Worm (Caenorhabditis elegans) whole organism, L4 larva: ENCODE measurements around the gene inx-6.

Experiments used
- D1046.2 ChIP-seq: fragments of 200-800 bp; sonication (Bioruptor generic); IDR thresholded peaks from 2 replicates; pipeline ENCODE4 v1.3.6; 2022; ENCODE audit warnings: missing genetic modification characterization, missing compliant biosample characterization
- F26F4.8 ChIP-seq: fragments of 200-800 bp; sonication (Bioruptor generic); conservative IDR thresholded peaks from 2 replicates; pipeline ENCODE4 v1.3.6; 2022; ENCODE audit warnings: missing genetic modification characterization, missing compliant biosample characterization
- F44E2.7 ChIP-seq: fragments of 200-800 bp; sonication (Bioruptor generic); IDR thresholded peaks from 2 replicates; pipeline ENCODE4 v2.1.2; 2022; ENCODE audit warnings: missing genetic modification characterization, missing compliant biosample characterization
- F49E8.2 ChIP-seq: sonication (generic microtip); optimal IDR thresholded peaks from 2 replicates; lab custom pipeline; 2016; ENCODE audit warnings: missing compliant biosample characterization, mild to moderate bottlenecking, missing genetic modification characterization, borderline replicate concordance
- Y105C5A.15 ChIP-seq: fragments of 200-800 bp; sonication (Bioruptor generic); IDR thresholded peaks from 2 replicates; pipeline ENCODE4 v1.3.6; 2022; ENCODE audit warnings: missing genetic modification characterization, missing compliant biosample characterization
- aha-1 ChIP-seq: fragments of 150-350 bp; peaks from one replicate; lab custom pipeline; 2014; ENCODE audit warnings: missing biosample characterization, missing genetic modification characterization
- aly-2 ChIP-seq: sonication (generic microtip); optimal IDR thresholded peaks from 2 replicates; lab custom pipeline; 2018; ENCODE audit warnings: missing biosample characterization, missing genetic modification characterization
- attf-4 ChIP-seq: sonication (generic microtip); optimal IDR thresholded peaks from 3 replicates; lab custom pipeline; 2017; ENCODE audit warnings: missing biosample characterization, missing genetic modification characterization
- ceh-32 ChIP-seq: sonication (generic microtip); optimal IDR thresholded peaks from 2 replicates; lab custom pipeline; 2016; ENCODE audit warnings: mild to moderate bottlenecking, missing genetic modification characterization, missing compliant biosample characterization; ENCODE audit not compliant: poor library complexity
- cey-2 ChIP-seq: sonication (generic microtip); optimal IDR thresholded peaks from 3 replicates; lab custom pipeline; 2017; ENCODE audit warnings: missing genetic modification characterization, mild to moderate bottlenecking, missing compliant biosample characterization, antibody characterized with exemption, borderline replicate concordance; ENCODE audit not compliant: insufficient read depth
- ctbp-1 ChIP-seq: fragments of 200-800 bp; sonication (Bioruptor generic); IDR thresholded peaks from 2 replicates; pipeline ENCODE4 v1.3.6; 2022; ENCODE audit warnings: missing genetic modification reagents, missing genetic modification characterization, missing compliant biosample characterization
- daf-16 ChIP-seq, 3 experiments: sonication (generic microtip); optimal IDR thresholded peaks; 2 replicates each; lab custom pipeline; 2016 to 2017; ENCODE audit warnings: missing genetic modification characterization in 3 of 3, missing genetic modification reagents in 3 of 3, mild to moderate bottlenecking in 2 of 3, missing compliant biosample characterization in 2 of 3, missing biosample characterization in 1 of 3, moderate library complexity in 1 of 3
- daf-19 ChIP-seq: fragments of 200-800 bp; sonication (Bioruptor generic); conservative IDR thresholded peaks from 2 replicates; pipeline ENCODE4 v1.3.6; 2022; ENCODE audit warnings: missing genetic modification characterization, missing compliant biosample characterization
- daf-8 ChIP-seq: fragments of 200-800 bp; sonication (Bioruptor generic); IDR thresholded peaks from 2 replicates; pipeline ENCODE4 v1.3.6; 2022; ENCODE audit warnings: missing genetic modification characterization, missing compliant biosample characterization
- duxl-1 ChIP-seq: sonication (generic microtip); optimal IDR thresholded peaks from 2 replicates; lab custom pipeline; 2016; ENCODE audit warnings: mild to moderate bottlenecking, missing genetic modification characterization, moderate library complexity, missing compliant biosample characterization; ENCODE audit not compliant: poor library complexity
- dve-1 ChIP-seq: sonication (generic microtip); optimal IDR thresholded peaks from 2 replicates; lab custom pipeline; 2017; ENCODE audit warnings: antibody characterized with exemption, mild to moderate bottlenecking, missing genetic modification characterization, missing compliant biosample characterization; ENCODE audit not compliant: insufficient read depth
- hlh-30 ChIP-seq: sonication (generic microtip); optimal IDR thresholded peaks from 2 replicates; lab custom pipeline; 2017; ENCODE audit warnings: antibody characterized with exemption, mild to moderate bottlenecking, missing genetic modification characterization, missing compliant biosample characterization; ENCODE audit not compliant: insufficient read depth
- hmg-1.1 ChIP-seq: fragments of 200-800 bp; sonication (Bioruptor generic); IDR thresholded peaks from 2 replicates; pipeline ENCODE4 v1.3.6; 2022; ENCODE audit warnings: missing genetic modification reagents, missing genetic modification characterization, missing compliant biosample characterization
- jun-1 ChIP-seq: fragments of 150-350 bp; optimal IDR thresholded peaks from 2 replicates; lab custom pipeline; 2014; ENCODE audit warnings: missing biosample characterization, missing genetic modification reagents, missing genetic modification characterization
- lim-7 ChIP-seq: fragments of 200-800 bp; sonication (Bioruptor generic); IDR thresholded peaks from 2 replicates; pipeline ENCODE4 v1.3.6; 2022; ENCODE audit warnings: missing genetic modification characterization, missing compliant biosample characterization
- lin-1 ChIP-seq: fragments of 200-800 bp; sonication (Bioruptor generic); IDR thresholded peaks from 2 replicates; pipeline ENCODE4 v1.3.6; 2022; ENCODE audit warnings: missing genetic modification reagents, missing genetic modification characterization, missing compliant biosample characterization
- lin-13 ChIP-seq: fragments of 150-350 bp; optimal IDR thresholded peaks from 2 replicates; lab custom pipeline; 2014; ENCODE audit warnings: missing biosample characterization, missing genetic modification reagents, missing genetic modification characterization
- lin-39 ChIP-seq: fragments of 150-350 bp; optimal IDR thresholded peaks from 2 replicates; lab custom pipeline; 2014; ENCODE audit warnings: missing biosample characterization, missing genetic modification reagents, missing genetic modification characterization
- lir-3 ChIP-seq: sonication (generic microtip); optimal IDR thresholded peaks from 2 replicates; lab custom pipeline; 2016; ENCODE audit warnings: mild to moderate bottlenecking, missing genetic modification characterization, missing compliant biosample characterization
- madf-9 ChIP-seq: fragments of 200-800 bp; sonication (Bioruptor generic); conservative IDR thresholded peaks from 2 replicates; pipeline ENCODE4 v1.3.6; 2022; ENCODE audit warnings: missing genetic modification reagents, missing genetic modification characterization, missing compliant biosample characterization
- mdl-1 ChIP-seq, 2 experiments: fragments of 150-350 bp in 1 of 2; sonication (generic microtip) in 1 of 2; optimal IDR thresholded peaks; 2 replicates each; lab custom pipeline; 2014 to 2017; ENCODE audit warnings: missing biosample characterization in 2 of 2, missing genetic modification characterization in 2 of 2
- mxl-2 ChIP-seq: fragments of 200-800 bp; sonication (Bioruptor generic); conservative IDR thresholded peaks from 2 replicates; pipeline ENCODE4 v1.3.6; 2022; ENCODE audit warnings: missing genetic modification reagents, missing genetic modification characterization, missing compliant biosample characterization
- nhr-102 ChIP-seq: sonication (generic microtip); optimal IDR thresholded peaks from 2 replicates; lab custom pipeline; 2016; ENCODE audit warnings: mild to moderate bottlenecking, missing genetic modification characterization, moderate library complexity, missing compliant biosample characterization
- nhr-237 ChIP-seq: sonication (generic microtip); optimal IDR thresholded peaks from 2 replicates; lab custom pipeline; 2017; ENCODE audit warnings: missing biosample characterization, missing genetic modification characterization
- nhr-25 ChIP-seq: sonication (generic microtip); optimal IDR thresholded peaks from 2 replicates; lab custom pipeline; 2017; ENCODE audit warnings: missing genetic modification characterization, mild to moderate bottlenecking, missing compliant biosample characterization, antibody characterized with exemption, moderate library complexity, borderline replicate concordance; ENCODE audit not compliant: insufficient read depth
- nhr-28 ChIP-seq: fragments of 150-350 bp; optimal IDR thresholded peaks from 2 replicates; lab custom pipeline; 2014; ENCODE audit warnings: missing biosample characterization, missing genetic modification characterization
- php-3 ChIP-seq: fragments of 200-800 bp; sonication (Bioruptor generic); IDR thresholded peaks from 2 replicates; pipeline ENCODE4 v1.3.6; 2022; ENCODE audit warnings: missing genetic modification reagents, missing genetic modification characterization, missing compliant biosample characterization
- pqm-1 ChIP-seq: sonication (generic microtip); optimal IDR thresholded peaks from 2 replicates; lab custom pipeline; 2017; ENCODE audit warnings: missing biosample characterization, missing genetic modification characterization
- rbr-2 ChIP-seq: sonication (generic microtip); optimal IDR thresholded peaks from 2 replicates; lab custom pipeline; 2016; ENCODE audit warnings: missing genotype, missing genetic modification characterization, missing compliant biosample characterization
- saeg-2 ChIP-seq: fragments of 200-800 bp; sonication (Bioruptor generic); IDR thresholded peaks from 2 replicates; pipeline ENCODE4 v1.3.6; 2022; ENCODE audit warnings: missing genetic modification reagents, missing genetic modification characterization, missing compliant biosample characterization
- skn-1 ChIP-seq: fragments of 150-350 bp; optimal IDR thresholded peaks from 2 replicates; lab custom pipeline; 2014; ENCODE audit warnings: missing biosample characterization, missing genetic modification characterization
- snpc-4 ChIP-seq: fragments of 150-350 bp; optimal IDR thresholded peaks from 2 replicates; lab custom pipeline; 2014; ENCODE audit warnings: missing biosample characterization, missing genetic modification characterization
- unc-130 ChIP-seq: sonication (generic microtip); optimal IDR thresholded peaks from 2 replicates; lab custom pipeline; 2016; ENCODE audit warnings: missing genetic modification reagents, missing genetic modification characterization, missing compliant biosample characterization
- unc-62 ChIP-seq, 3 experiments: fragments of 150-350 bp in 1 of 3; sonication (generic microtip); optimal IDR thresholded peaks in 2 of 3; peaks in 1 of 3; 1 replicate in 1 of 3; 2 replicates in 2 of 3; lab custom pipeline; 2014 to 2017; ENCODE audit warnings: missing biosample characterization in 3 of 3, missing genetic modification characterization in 3 of 3, missing genetic modification reagents in 3 of 3, missing genotype in 1 of 3
- vab-7 ChIP-seq: fragments of 200-800 bp; sonication (Bioruptor generic); IDR thresholded peaks from 2 replicates; pipeline ENCODE4 v1.3.6; 2022; ENCODE audit warnings: missing genetic modification reagents, missing genetic modification characterization, missing compliant biosample characterization
- zip-11 ChIP-seq: fragments of 200-800 bp; sonication (Bioruptor generic); IDR thresholded peaks from 2 replicates; pipeline ENCODE4 v1.3.6; 2022; ENCODE audit warnings: missing genetic modification characterization, missing compliant biosample characterization

Gene inx-6

ce11 chrIV:12789088-12789487 is 42.7 kb downstream of the inx-6 start, which contains the start of gene F07C6.3:
TSS of gene F07C6.3 (plus strand) at chrIV:12789235.
- TF ChIP-seq aha-1 (tag; lab: Kevin White, UChicago) (peak; percentile 97), D1046.2 (GFP tag; lab: Robert Waterston, UW) (no peak), lin-1 (GFP tag; lab: Robert Waterston, UW) (no peak), aly-2 (tag; lab: Kevin White, UChicago) (no peak)
- TF ChIP-seq, all 104 proteins: peak for 1

DNA sequence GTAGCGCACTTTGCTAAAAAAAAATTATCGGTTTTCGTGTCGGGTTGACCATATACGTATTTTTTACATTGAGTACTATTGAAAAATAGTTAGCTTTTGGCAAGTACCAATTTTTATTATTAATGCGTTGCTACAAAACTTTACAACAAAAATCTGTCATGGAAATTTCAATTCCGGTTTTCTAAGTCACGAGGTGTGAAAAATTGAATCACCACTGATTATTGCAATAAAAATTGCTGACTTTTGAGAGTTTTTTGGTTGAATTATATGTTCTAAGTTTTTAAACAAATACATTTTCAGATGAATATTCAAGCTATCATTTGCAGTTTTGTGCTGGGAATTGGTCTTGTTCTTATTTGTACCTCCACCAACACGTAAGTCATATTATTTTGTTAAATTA is 44.5 kb downstream of the inx-6 start, which contains the start of gene F07C6.2:
Gene F07C6.2, plus strand, starts transcription at position 301 of the 400 bp plus-strand sequence.
- TF ChIP-seq Y105C5A.15 (GFP tag; lab: Robert Waterston, UW) (no peak), duxl-1 (tag; lab: Kevin White, UChicago) (no peak), mdl-1 (tag; optimal IDR thresholded peaks at IDR 0.05; lab: Kevin White, UChicago) (no peak), F49E8.2 (tag; lab: Kevin White, UChicago) (no peak), daf-8 (GFP tag; lab: Robert Waterston, UW) (no peak), lin-13 (GFP tag; lab: Kevin White, UChicago) (no peak), F44E2.7 (GFP tag; lab: Robert Waterston, UW) (no peak), attf-4 (no peak), aly-2 (tag; lab: Kevin White, UChicago) (no peak), ceh-32 (tag; lab: Kevin White, UChicago) (no peak), ctbp-1 (GFP tag; lab: Robert Waterston, UW) (no peak), cey-2 (no peak), jun-1 (tag; lab: Kevin White, UChicago) (no peak), php-3 (no peak), nhr-102 (tag; lab: Kevin White, UChicago) (no peak), snpc-4 (tag; lab: Kevin White, UChicago) (no peak), unc-130 (no peak), lin-39 (no peak), lim-7 (GFP tag; lab: Robert Waterston, UW) (no peak), F26F4.8 (GFP tag; lab: Robert Waterston, UW) (no peak)

- TF ChIP-seq vab-7 (GFP tag; lab: Robert Waterston, UW) (no peak), madf-9 (GFP tag; lab: Robert Waterston, UW) (no peak), skn-1 (tag; lab: Kevin White, UChicago) (no peak), hlh-30 (tag; lab: Kevin White, UChicago) (no peak)
These were observed 46.1 kb downstream of the inx-6 start, which contains the start of gene F07C6.6 for ce11 chrIV:12792494-12792893. TSS of gene F07C6.6 (plus strand) at chrIV:12792794.

DNA sequence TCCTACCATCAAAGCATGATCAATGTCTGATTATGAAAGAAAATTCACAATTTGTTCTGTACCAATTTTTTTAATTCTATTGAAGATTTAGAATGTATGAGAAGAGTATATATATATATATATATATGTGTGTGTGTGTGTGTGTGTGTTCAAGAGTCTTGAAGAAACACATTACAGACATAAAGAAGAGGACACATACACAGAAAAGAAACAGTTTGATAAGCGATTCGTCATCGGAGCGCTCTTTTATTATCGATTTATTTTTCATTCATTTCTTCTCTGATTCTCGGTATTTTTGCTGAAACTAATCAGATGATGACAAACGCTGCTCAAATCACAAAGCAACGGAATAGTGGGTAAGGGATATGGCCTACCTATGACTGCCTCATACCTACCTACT is 47.2 kb downstream of the inx-6 start, which contains the start of gene pin-2:
Gene pin-2, plus strand, starts transcription at position 227 of the 400 bp plus-strand sequence.
- TF ChIP-seq daf-19 (no peak), unc-62 (GFP tag; optimal IDR thresholded peaks at IDR 0.05 in 1 of 2; lab: Kevin White, UChicago) (no peak), unc-62 (tag; optimal IDR thresholded peaks at IDR 0.05; lab: Kevin White, UChicago) (no peak), F44E2.7 (GFP tag; lab: Robert Waterston, UW) (no peak), nhr-237 (tag; lab: Kevin White, UChicago) (no peak), jun-1 (tag; lab: Kevin White, UChicago) (no peak), pqm-1 (tag; lab: Kevin White, UChicago) (peak; percentile 26), dve-1 (no peak), nhr-28 (tag; lab: Kevin White, UChicago) (peak; percentile 54), lin-1 (GFP tag; lab: Robert Waterston, UW) (no peak), zip-11 (GFP tag; lab: Robert Waterston, UW) (no peak), hmg-1.1 (GFP tag; lab: Robert Waterston, UW) (no peak), lir-3 (tag; lab: Kevin White, UChicago) (no peak), aha-1 (tag; lab: Kevin White, UChicago) (no peak), skn-1 (tag; lab: Kevin White, UChicago) (no peak), rbr-2 (tag; lab: Kevin White, UChicago) (no peak), saeg-2 (GFP tag; lab: Robert Waterston, UW) (no peak), mxl-2 (GFP tag; lab: Robert Waterston, UW) (no peak), snpc-4 (tag; lab: Kevin White, UChicago) (no peak), nhr-25 (tag; lab: Kevin White, UChicago) (no peak), attf-4 (no peak), daf-16 (GFP tag; optimal IDR thresholded peaks at IDR 0.05; lab: Kevin White, UChicago) (no peak), daf-16 (tag; optimal IDR thresholded peaks at IDR 0.05; lab: Kevin White, UChicago) (peak; percentile 1), daf-8 (GFP tag; lab: Robert Waterston, UW) (no peak)
